Worm (Caenorhabditis elegans) whole organism, L3 larva: ENCODE data around the gene syx-2.

Experiments
- R02D3.7 ChIP-seq: fragments of 150-350 bp; optimal IDR thresholded peaks from 2 replicates; lab custom pipeline; 2014; ENCODE audit warnings: missing biosample characterization, missing genetic modification characterization
- ZK546.5 ChIP-seq: sonication (generic microtip); optimal IDR thresholded peaks from 2 replicates; lab custom pipeline; 2017; ENCODE audit warnings: missing biosample characterization, missing genetic modification characterization
- aly-2 ChIP-seq: fragments of 150-350 bp; optimal IDR thresholded peaks from 2 replicates; lab custom pipeline; 2014; ENCODE audit warnings: missing biosample characterization, missing genetic modification characterization
- ama-1 ChIP-seq: fragments of 150-350 bp; optimal IDR thresholded peaks from 2 replicates; lab custom pipeline; 2018
- ceh-16 ChIP-seq: sonication (generic microtip); optimal IDR thresholded peaks from 2 replicates; lab custom pipeline; 2017; ENCODE audit warnings: missing biosample characterization, missing genetic modification characterization
- ceh-28 ChIP-seq: fragments of 150-350 bp; optimal IDR thresholded peaks from 2 replicates; lab custom pipeline; 2014; ENCODE audit warnings: missing biosample characterization, missing genetic modification reagents, missing genetic modification characterization
- ceh-82 ChIP-seq: fragments of 150-350 bp; optimal IDR thresholded peaks from 2 replicates; lab custom pipeline; 2014; ENCODE audit warnings: missing biosample characterization, missing genetic modification characterization
- ceh-9 ChIP-seq: sonication (generic microtip); optimal IDR thresholded peaks from 2 replicates; lab custom pipeline; 2018; ENCODE audit warnings: missing biosample characterization, missing genetic modification characterization
- daf-12 ChIP-seq: fragments of 150-350 bp; optimal IDR thresholded peaks from 2 replicates; lab custom pipeline; 2014; ENCODE audit warnings: missing biosample characterization, missing genetic modification reagents, missing genetic modification characterization
- egl-27 ChIP-seq: sonication (generic microtip); optimal IDR thresholded peaks from 4 replicates; lab custom pipeline; 2017; ENCODE audit warnings: missing biosample characterization, missing genetic modification reagents, missing genetic modification characterization
- egl-5 ChIP-seq: fragments of 150-350 bp; optimal IDR thresholded peaks from 2 replicates; lab custom pipeline; 2017; ENCODE audit warnings: missing biosample characterization, missing genetic modification reagents, missing genetic modification characterization, inconsistent platforms
- elt-1 ChIP-seq: fragments of 150-350 bp; optimal IDR thresholded peaks from 2 replicates; lab custom pipeline; 2014; ENCODE audit warnings: missing biosample characterization, missing genetic modification characterization
- elt-2 ChIP-seq: sonication (generic microtip); optimal IDR thresholded peaks from 2 replicates; lab custom pipeline; 2016; ENCODE audit warnings: missing genetic modification reagents, mild to moderate bottlenecking, missing genetic modification characterization, missing compliant biosample characterization
- elt-3 ChIP-seq, 3 experiments: fragments of 150-350 bp in 1 of 3; sonication (generic microtip) in 2 of 3; optimal IDR thresholded peaks; 2 replicates in 2 of 3; 4 replicates in 1 of 3; lab custom pipeline; 2014 to 2017; ENCODE audit warnings: missing biosample characterization in 3 of 3, missing genetic modification characterization in 3 of 3
- eor-1 ChIP-seq, 2 experiments: fragments of 150-350 bp; optimal IDR thresholded peaks; 2 replicates each; lab custom pipeline; 2014 to 2018; ENCODE audit warnings: missing biosample characterization in 2 of 2, missing genetic modification characterization in 2 of 2
- fkh-10 ChIP-seq: sonication (generic microtip); optimal IDR thresholded peaks from 2 replicates; lab custom pipeline; 2017; ENCODE audit warnings: missing biosample characterization, missing genetic modification reagents, missing genetic modification characterization
- fkh-2 ChIP-seq: fragments of 150-350 bp; optimal IDR thresholded peaks from 2 replicates; lab custom pipeline; 2014; ENCODE audit warnings: missing biosample characterization, missing genetic modification reagents, missing genetic modification characterization
- fos-1 ChIP-seq: fragments of 150-350 bp; optimal IDR thresholded peaks from 2 replicates; lab custom pipeline; 2014; ENCODE audit warnings: missing biosample characterization, missing genetic modification characterization
- hmg-11 ChIP-seq: sonication (generic microtip); optimal IDR thresholded peaks from 2 replicates; lab custom pipeline; 2016; ENCODE audit warnings: missing genetic modification characterization, missing compliant biosample characterization
- jun-1 ChIP-seq: fragments of 150-350 bp; optimal IDR thresholded peaks from 2 replicates; lab custom pipeline; 2014; ENCODE audit warnings: missing biosample characterization, missing genetic modification reagents, missing genetic modification characterization
- lin-15B ChIP-seq: fragments of 150-350 bp; optimal IDR thresholded peaks from 2 replicates; lab custom pipeline; 2014; ENCODE audit warnings: missing biosample characterization, missing genetic modification characterization
- lin-39 ChIP-seq: fragments of 150-350 bp; optimal IDR thresholded peaks from 2 replicates; lab custom pipeline; 2018; ENCODE audit warnings: missing biosample characterization, missing genetic modification reagents, missing genetic modification characterization
- lsy-12 ChIP-seq: sonication (generic microtip); optimal IDR thresholded peaks from 2 replicates; lab custom pipeline; 2016; ENCODE audit warnings: mild to moderate bottlenecking, missing genetic modification characterization, missing compliant biosample characterization
- mdl-1 ChIP-seq: fragments of 150-350 bp; optimal IDR thresholded peaks from 2 replicates; lab custom pipeline; 2014; ENCODE audit warnings: missing biosample characterization, missing genetic modification characterization
- mml-1 ChIP-seq: fragments of 150-350 bp; sonication (generic microtip); optimal IDR thresholded peaks from 3 replicates; lab custom pipeline; 2014; ENCODE audit warnings: missing biosample characterization, missing genetic modification characterization
- nfya-1 ChIP-seq: sonication (generic microtip); optimal IDR thresholded peaks from 2 replicates; lab custom pipeline; 2017; ENCODE audit warnings: missing genetic modification characterization, mild to moderate bottlenecking, missing compliant biosample characterization, antibody characterized with exemption, moderate library complexity; ENCODE audit not compliant: insufficient read depth
- nhr-11 ChIP-seq: fragments of 150-350 bp; optimal IDR thresholded peaks from 2 replicates; lab custom pipeline; 2014; ENCODE audit warnings: missing biosample characterization, missing genetic modification characterization
- nhr-12 ChIP-seq: fragments of 150-350 bp; optimal IDR thresholded peaks from 2 replicates; lab custom pipeline; 2014; ENCODE audit warnings: missing biosample characterization, missing genetic modification characterization
- nhr-23 ChIP-seq: fragments of 150-350 bp; optimal IDR thresholded peaks from 2 replicates; lab custom pipeline; 2014; ENCODE audit warnings: missing biosample characterization, missing genetic modification reagents, missing genetic modification characterization
- nhr-237 ChIP-seq: fragments of 150-350 bp; optimal IDR thresholded peaks from 2 replicates; lab custom pipeline; 2014; ENCODE audit warnings: missing biosample characterization, missing genetic modification characterization
- nhr-25 ChIP-seq: sonication (generic microtip); optimal IDR thresholded peaks from 2 replicates; lab custom pipeline; 2017; ENCODE audit warnings: missing biosample characterization, missing genetic modification characterization
- nhr-28 ChIP-seq: fragments of 150-350 bp; optimal IDR thresholded peaks from 2 replicates; lab custom pipeline; 2014; ENCODE audit warnings: missing biosample characterization, missing genetic modification characterization
- nhr-43 ChIP-seq: sonication (generic microtip); optimal IDR thresholded peaks from 2 replicates; lab custom pipeline; 2016; ENCODE audit warnings: mild to moderate bottlenecking, missing genetic modification characterization, missing compliant biosample characterization; ENCODE audit not compliant: poor library complexity, severe bottlenecking
- nhr-67 ChIP-seq: fragments of 150-350 bp; optimal IDR thresholded peaks from 2 replicates; lab custom pipeline; 2014; ENCODE audit warnings: missing biosample characterization, missing genetic modification characterization
- nhr-76 ChIP-seq: fragments of 150-350 bp; sonication (generic microtip); optimal IDR thresholded peaks from 5 replicates; lab custom pipeline; 2014; ENCODE audit warnings: missing biosample characterization, missing genetic modification characterization
- nhr-77 ChIP-seq: fragments of 150-350 bp; optimal IDR thresholded peaks from 2 replicates; lab custom pipeline; 2014; ENCODE audit warnings: missing biosample characterization, missing genetic modification characterization
- pha-4 ChIP-seq: fragments of 150-350 bp; optimal IDR thresholded peaks from 2 replicates; lab custom pipeline; 2014; ENCODE audit warnings: missing biosample characterization, missing genetic modification reagents, missing genetic modification characterization
- pqm-1 ChIP-seq: fragments of 150-350 bp; optimal IDR thresholded peaks from 2 replicates; lab custom pipeline; 2017; ENCODE audit warnings: missing biosample characterization, missing genetic modification characterization, inconsistent platforms
- sea-2 ChIP-seq: fragments of 150-350 bp; sonication (generic microtip); optimal IDR thresholded peaks from 4 replicates; lab custom pipeline; 2014; ENCODE audit warnings: missing biosample characterization, missing genetic modification reagents, missing genetic modification characterization
- skn-1 ChIP-seq: fragments of 150-350 bp; optimal IDR thresholded peaks from 2 replicates; lab custom pipeline; 2014; ENCODE audit warnings: missing biosample characterization, missing genetic modification characterization
- snpc-4 ChIP-seq: fragments of 150-350 bp; optimal IDR thresholded peaks from 2 replicates; lab custom pipeline; 2014; ENCODE audit warnings: missing biosample characterization, missing genetic modification characterization
- tbx-2 ChIP-seq: sonication (generic microtip); optimal IDR thresholded peaks from 2 replicates; lab custom pipeline; 2016; ENCODE audit warnings: mild to moderate bottlenecking, missing genetic modification characterization, missing compliant biosample characterization
- unc-39 ChIP-seq: sonication (generic microtip); optimal IDR thresholded peaks from 4 replicates; lab custom pipeline; 2017; ENCODE audit warnings: missing biosample characterization, missing genetic modification characterization
- unc-62 ChIP-seq: fragments of 150-350 bp; sonication (generic microtip); optimal IDR thresholded peaks from 4 replicates; lab custom pipeline; 2014; ENCODE audit warnings: missing biosample characterization, missing genetic modification reagents, missing genetic modification characterization
- zag-1 ChIP-seq: fragments of 150-350 bp; optimal IDR thresholded peaks from 2 replicates; lab custom pipeline; 2014; ENCODE audit warnings: missing biosample characterization, missing genetic modification characterization
- ztf-11 ChIP-seq: fragments of 150-350 bp; optimal IDR thresholded peaks from 2 replicates; lab custom pipeline; 2014; ENCODE audit warnings: missing biosample characterization, missing genetic modification characterization
- ztf-4 ChIP-seq: fragments of 150-350 bp; optimal IDR thresholded peaks from 2 replicates; lab custom pipeline; 2014; ENCODE audit warnings: missing biosample characterization, missing genetic modification characterization

syx-2 gene

DNA sequence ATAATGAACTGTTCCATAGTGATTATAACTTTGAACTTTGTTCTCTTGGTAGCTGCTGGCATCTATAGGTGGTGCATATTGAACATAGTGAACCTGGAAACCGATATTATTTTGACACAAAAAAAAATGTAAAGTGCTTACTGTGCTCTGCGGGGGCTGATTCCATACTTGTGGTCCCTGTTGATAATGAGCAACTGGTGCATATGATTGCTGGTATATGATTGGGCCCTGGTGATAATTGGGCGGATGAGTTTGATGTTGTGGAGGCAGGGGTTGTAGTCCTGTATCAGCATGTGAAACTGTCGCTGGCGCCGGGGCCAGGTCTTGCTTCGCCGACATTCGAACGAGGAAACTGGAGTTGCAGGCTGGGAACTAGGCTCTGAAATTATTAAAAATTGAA is 8.3 kb downstream of the syx-2 start, which contains the start of gene pqn-39:
TSS of gene pqn-39 (minus strand) at position 385 of the 400 bp plus-strand sequence.
- TF ChIP-seq fos-1 (tag; lab: Kevin White, UChicago): no peak
- no peak for TF ChIP-seq lin-39
- TF ChIP-seq ceh-82 (tag; lab: Kevin White, UChicago): no peak

DNA sequence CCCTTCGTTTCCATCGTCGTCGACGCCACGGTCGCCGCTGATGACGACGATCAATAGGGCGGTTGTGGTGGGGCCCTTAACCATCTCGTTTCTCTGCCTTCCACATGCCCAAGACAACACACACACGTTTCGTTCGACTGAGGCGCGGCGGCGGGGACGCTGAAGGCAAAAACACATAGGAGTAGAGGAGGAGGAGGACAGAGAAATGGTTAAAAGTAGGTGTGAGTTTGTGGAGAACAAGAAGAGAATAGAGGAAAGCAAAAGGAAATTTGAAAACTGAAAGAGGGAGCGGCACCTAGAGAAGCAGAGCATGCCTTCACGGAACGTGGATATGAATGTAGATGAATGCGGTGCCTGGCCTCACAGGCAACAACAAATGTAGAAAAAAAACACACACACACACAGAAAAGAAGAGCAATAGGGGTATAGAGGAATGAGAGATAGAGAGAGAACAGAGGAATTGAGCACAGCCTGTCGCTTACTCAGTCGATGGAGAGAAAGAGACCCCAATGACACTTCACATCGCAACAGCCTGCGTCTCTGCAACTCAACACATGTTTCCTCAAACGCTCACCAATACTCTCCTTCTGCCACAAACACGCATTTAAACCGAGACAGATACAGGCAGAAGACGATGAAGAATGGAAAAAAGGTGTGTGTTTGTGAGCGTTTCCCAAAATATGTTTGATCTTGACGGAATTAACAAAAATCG is 9.5 kb downstream of the syx-2 start:
- TF ChIP-seq unc-62 (peak; percentile 79), nhr-67 (tag; lab: Kevin White, UChicago) (no peak), jun-1 (tag; lab: Kevin White, UChicago) (peak; percentile 76), elt-3 (tag; optimal IDR thresholded peaks at IDR 0.05; lab: Kevin White, UChicago) (no peak), nhr-28 (tag; lab: Kevin White, UChicago) (no peak), hmg-11 (peak; percentile 95), nhr-77 (tag; lab: Kevin White, UChicago) (no peak), nhr-23 (tag; lab: Kevin White, UChicago) (peak; percentile 31), lsy-12 (tag; lab: Kevin White, UChicago) (peak; percentile 55), pha-4 (tag; lab: Kevin White, UChicago) (peak; percentile 90), unc-39 (no peak), nhr-76 (tag; lab: Kevin White, UChicago) (no peak), lin-15B (peak; percentile 20), ama-1 (lab: Kevin White, UChicago) (no peak), ztf-4 (tag; lab: Kevin White, UChicago) (peak; percentile 48), fkh-10 (GFP tag; lab: Kevin White, UChicago) (no peak), ceh-82 (tag; lab: Kevin White, UChicago) (no peak), mml-1 (tag; lab: Kevin White, UChicago) (no peak), ceh-16 (tag; lab: Kevin White, UChicago) (no peak), egl-5 (tag; lab: Kevin White, UChicago) (peak; percentile 41), egl-27 (tag; lab: Kevin White, UChicago) (peak; percentile 48), mdl-1 (no peak), fkh-2 (tag; lab: Kevin White, UChicago) (peak; percentile 40), fos-1 (tag; lab: Kevin White, UChicago) (no peak), nhr-12 (tag; lab: Kevin White, UChicago) (no peak), aly-2 (tag; lab: Kevin White, UChicago) (no peak), elt-2 (tag; lab: Kevin White, UChicago) (peak; percentile 68), ZK546.5 (tag; lab: Kevin White, UChicago) (no peak), nhr-237 (tag; lab: Kevin White, UChicago) (no peak), nhr-11 (tag; lab: Kevin White, UChicago) (peak; percentile 60), skn-1 (tag; lab: Kevin White, UChicago) (peak; percentile 24), eor-1 (tag; optimal IDR thresholded peaks at IDR 0.05; lab: Kevin White, UChicago) (no peak), R02D3.7 (tag; lab: Kevin White, UChicago) (peak; percentile 10), pqm-1 (tag; lab: Kevin White, UChicago) (peak; percentile 27), nhr-25 (no peak), tbx-2 (tag; lab: Kevin White, UChicago) (peak; percentile 55), ztf-11 (tag; lab: Kevin White, UChicago) (no peak), daf-12 (tag; lab: Kevin White, UChicago) (no peak), nfya-1 (peak; percentile 63), ceh-9 (tag; lab: Kevin White, UChicago) (no peak), nhr-43 (tag; lab: Kevin White, UChicago) (no peak), ceh-28 (tag; lab: Kevin White, UChicago) (peak; percentile 62), zag-1 (tag; lab: Kevin White, UChicago) (no peak), sea-2 (GFP tag; lab: Kevin White, UChicago) (no peak), elt-1 (tag; lab: Kevin White, UChicago) (peak; percentile 57), lin-39 (peak; percentile 50), snpc-4 (tag; lab: Kevin White, UChicago) (peak; percentile 63)
- TF ChIP-seq, all 47 proteins: peak for 22
